Worm (Caenorhabditis elegans) whole organism, L2 larva: ENCODE results near the gene cld-9.

ENCODE experiments used
- C34F6.9 ChIP-seq: fragments of 150-350 bp; optimal IDR thresholded peaks from 2 replicates; lab custom pipeline; 2014; ENCODE audit warnings: missing biosample characterization, missing genetic modification characterization
- F13H6.1 ChIP-seq: sonication (generic microtip); optimal IDR thresholded peaks from 2 replicates; lab custom pipeline; 2016; ENCODE audit warnings: missing genetic modification characterization, missing compliant biosample characterization
- R02D3.7 ChIP-seq: fragments of 150-350 bp; optimal IDR thresholded peaks from 2 replicates; lab custom pipeline; 2014; ENCODE audit warnings: missing biosample characterization, missing genetic modification characterization
- Y55F3AM.14 ChIP-seq: fragments of 200-800 bp; sonication (Bioruptor generic); optimal IDR thresholded peaks from 2 replicates; lab custom pipeline; 2018; ENCODE audit warnings: mild to moderate bottlenecking, missing genetic modification characterization, missing compliant biosample characterization
- ZK546.5 ChIP-seq: sonication (generic microtip); optimal IDR thresholded peaks from 2 replicates; lab custom pipeline; 2017; ENCODE audit warnings: missing biosample characterization, missing genetic modification characterization
- alr-1 ChIP-seq: fragments of 150-350 bp; optimal IDR thresholded peaks from 2 replicates; lab custom pipeline; 2014; ENCODE audit warnings: missing biosample characterization, missing genetic modification characterization
- aly-2 ChIP-seq: fragments of 150-350 bp; optimal IDR thresholded peaks from 2 replicates; lab custom pipeline; 2014; ENCODE audit warnings: missing biosample characterization, missing genetic modification characterization
- ama-1 ChIP-seq: fragments of 150-350 bp; optimal IDR thresholded peaks from 2 replicates; lab custom pipeline; 2018; ENCODE audit warnings: inconsistent platforms
- blmp-1 ChIP-seq: sonication (generic microtip); optimal IDR thresholded peaks from 2 replicates; lab custom pipeline; 2017; ENCODE audit warnings: missing genetic modification characterization, mild to moderate bottlenecking, missing compliant biosample characterization, antibody characterized with exemption, moderate library complexity; ENCODE audit not compliant: insufficient read depth
- ceh-16 ChIP-seq: fragments of 150-350 bp; optimal IDR thresholded peaks from 2 replicates; lab custom pipeline; 2014; ENCODE audit warnings: missing biosample characterization, missing genetic modification characterization
- ceh-82 ChIP-seq: fragments of 150-350 bp; optimal IDR thresholded peaks from 2 replicates; lab custom pipeline; 2014; ENCODE audit warnings: missing biosample characterization, missing genetic modification characterization
- crh-2 ChIP-seq: sonication (generic microtip); optimal IDR thresholded peaks from 2 replicates; lab custom pipeline; 2017; ENCODE audit warnings: missing biosample characterization, missing genetic modification characterization
- dmd-4 ChIP-seq: sonication (generic microtip); optimal IDR thresholded peaks from 2 replicates; lab custom pipeline; 2017; ENCODE audit warnings: missing biosample characterization, missing genetic modification characterization
- egl-27 ChIP-seq: sonication (generic microtip); optimal IDR thresholded peaks from 3 replicates; lab custom pipeline; 2017; ENCODE audit warnings: missing biosample characterization, missing genetic modification reagents, missing genetic modification characterization
- elt-1 ChIP-seq: fragments of 150-350 bp; optimal IDR thresholded peaks from 2 replicates; lab custom pipeline; 2014; ENCODE audit warnings: missing biosample characterization, missing genetic modification characterization
- fos-1 ChIP-seq: fragments of 150-350 bp; optimal IDR thresholded peaks from 2 replicates; lab custom pipeline; 2014; ENCODE audit warnings: missing biosample characterization, missing genetic modification characterization
- gmeb-1 ChIP-seq: fragments of 150-350 bp; optimal IDR thresholded peaks from 2 replicates; lab custom pipeline; 2014; ENCODE audit warnings: missing biosample characterization, missing genetic modification characterization
- lin-11 ChIP-seq: fragments of 150-350 bp; sonication (generic microtip); optimal IDR thresholded peaks from 2 replicates; lab custom pipeline; 2014; ENCODE audit warnings: missing biosample characterization, missing genetic modification characterization, inconsistent platforms, mixed read lengths
- lin-13 ChIP-seq: fragments of 150-350 bp; optimal IDR thresholded peaks from 2 replicates; lab custom pipeline; 2014; ENCODE audit warnings: missing biosample characterization, missing genetic modification reagents, missing genetic modification characterization
- lin-39 ChIP-seq: fragments of 150-350 bp; optimal IDR thresholded peaks from 2 replicates; lab custom pipeline; 2014; ENCODE audit warnings: missing biosample characterization, missing genetic modification reagents, missing genetic modification characterization
- mab-5 ChIP-seq: fragments of 150-350 bp; optimal IDR thresholded peaks from 2 replicates; lab custom pipeline; 2014; ENCODE audit warnings: missing biosample characterization, missing genetic modification characterization
- mbf-1 ChIP-seq: sonication (generic microtip); optimal IDR thresholded peaks from 2 replicates; lab custom pipeline; 2017; ENCODE audit warnings: missing biosample characterization, missing genetic modification characterization
- mdl-1 ChIP-seq, 2 experiments: fragments of 150-350 bp in 1 of 2; sonication (generic microtip) in 1 of 2; optimal IDR thresholded peaks; 2 replicates each; lab custom pipeline; 2017; ENCODE audit warnings: missing biosample characterization in 2 of 2, missing genetic modification characterization in 2 of 2
- nhr-11 ChIP-seq: fragments of 150-350 bp; optimal IDR thresholded peaks from 2 replicates; lab custom pipeline; 2014; ENCODE audit warnings: missing biosample characterization, missing genetic modification characterization
- nhr-12 ChIP-seq: fragments of 150-350 bp; optimal IDR thresholded peaks from 2 replicates; lab custom pipeline; 2014; ENCODE audit warnings: missing biosample characterization, missing genetic modification characterization
- nhr-129 ChIP-seq: fragments of 150-350 bp; optimal IDR thresholded peaks from 2 replicates; lab custom pipeline; 2014; ENCODE audit warnings: missing biosample characterization, missing genetic modification characterization
- nhr-21 ChIP-seq: fragments of 150-350 bp; optimal IDR thresholded peaks from 2 replicates; lab custom pipeline; 2014; ENCODE audit warnings: missing biosample characterization, missing genetic modification characterization
- nhr-23 ChIP-seq: fragments of 150-350 bp; optimal IDR thresholded peaks from 2 replicates; lab custom pipeline; 2014; ENCODE audit warnings: missing biosample characterization, missing genetic modification reagents, missing genetic modification characterization
- nhr-237 ChIP-seq: fragments of 150-350 bp; optimal IDR thresholded peaks from 2 replicates; lab custom pipeline; 2014; ENCODE audit warnings: missing biosample characterization, missing genetic modification characterization
- nhr-6 ChIP-seq: fragments of 150-350 bp; optimal IDR thresholded peaks from 2 replicates; lab custom pipeline; 2014; ENCODE audit warnings: missing biosample characterization, missing genetic modification characterization
- nhr-77 ChIP-seq: fragments of 150-350 bp; optimal IDR thresholded peaks from 2 replicates; lab custom pipeline; 2014; ENCODE audit warnings: missing biosample characterization, missing genetic modification characterization
- peb-1 ChIP-seq: fragments of 150-350 bp; optimal IDR thresholded peaks from 2 replicates; lab custom pipeline; 2014; ENCODE audit warnings: missing biosample characterization, missing genetic modification characterization
- sem-4 ChIP-seq: fragments of 150-350 bp; optimal IDR thresholded peaks from 2 replicates; lab custom pipeline; 2014; ENCODE audit warnings: missing biosample characterization, missing genetic modification reagents, missing genetic modification characterization
- skn-1 ChIP-seq: sonication (generic microtip); optimal IDR thresholded peaks from 2 replicates; lab custom pipeline; 2017; ENCODE audit warnings: missing biosample characterization, missing genetic modification characterization
- sma-3 ChIP-seq: sonication (generic microtip); optimal IDR thresholded peaks from 2 replicates; lab custom pipeline; 2016; ENCODE audit warnings: missing genetic modification reagents, missing genetic modification characterization, missing compliant biosample characterization
- sma-9 ChIP-seq, 2 experiments: fragments of 150-350 bp in 1 of 2; sonication (generic microtip) in 1 of 2; optimal IDR thresholded peaks; 2 replicates each; lab custom pipeline; 2014 to 2016; ENCODE audit warnings: missing genetic modification characterization in 2 of 2, mild to moderate bottlenecking in 1 of 2, missing biosample characterization in 1 of 2, missing compliant biosample characterization in 1 of 2, missing genetic modification reagents in 1 of 2, moderate library complexity in 1 of 2
- unc-39 ChIP-seq: fragments of 150-350 bp; optimal IDR thresholded peaks from 2 replicates; lab custom pipeline; 2014; ENCODE audit warnings: missing biosample characterization, missing genetic modification characterization
- unc-55 ChIP-seq: fragments of 150-350 bp; sonication (generic microtip); optimal IDR thresholded peaks from 3 replicates; lab custom pipeline; 2014; ENCODE audit warnings: missing biosample characterization, missing genetic modification reagents, missing genetic modification characterization
- unc-62 ChIP-seq: fragments of 150-350 bp; optimal IDR thresholded peaks from 2 replicates; lab custom pipeline; 2014; ENCODE audit warnings: missing biosample characterization, missing genetic modification reagents, missing genetic modification characterization
- ztf-11 ChIP-seq: sonication (generic microtip); optimal IDR thresholded peaks from 2 replicates; lab custom pipeline; 2017; ENCODE audit warnings: missing biosample characterization, missing genetic modification characterization
- ztf-4 ChIP-seq: fragments of 150-350 bp; optimal IDR thresholded peaks from 2 replicates; lab custom pipeline; 2014; ENCODE audit warnings: missing biosample characterization, missing genetic modification characterization

Gene cld-9

ce11 chrV:13751811-13752210, at the start of gene cld-9:
Gene cld-9, minus strand, starts transcription at chrV:13751891.
- peak; percentile 63 for TF ChIP-seq fos-1 (tag; lab: Kevin White, UChicago)
- no peak for TF ChIP-seq sma-3
- TF ChIP-seq sma-9 (GFP tag; optimal IDR thresholded peaks at IDR 0.05; lab: Kevin White, UChicago) = peak; percentile 37
- TF ChIP-seq sma-9 (tag; optimal IDR thresholded peaks at IDR 0.05; lab: Kevin White, UChicago) = no peak

ce11 chrV:13799190-13799589, 47.5 kb upstream of the cld-9 start:
- no peak for TF ChIP-seq skn-1 (tag; lab: Kevin White, UChicago)
- no peak for TF ChIP-seq mdl-1 (tag; optimal IDR thresholded peaks at IDR 0.05; lab: Kevin White, UChicago)
- TF ChIP-seq unc-39 = no peak
- no peak for TF ChIP-seq peb-1 (tag; lab: Kevin White, UChicago)
- no peak for TF ChIP-seq lin-13 (GFP tag; lab: Kevin White, UChicago)
- no peak for TF ChIP-seq nhr-12 (tag; lab: Kevin White, UChicago)
- TF ChIP-seq lin-39 (tag; lab: Kevin White, UChicago) = no peak

ce11 chrV:13796246-13796776, 44.6 kb upstream of the cld-9 start, which contains the start of gene twk-32:
Gene twk-32, plus strand, starts transcription at chrV:13796641.
- TF ChIP-seq nhr-129 (tag; lab: Kevin White, UChicago) (no peak), unc-55 (GFP tag; lab: Kevin White, UChicago) (no peak), dmd-4 (tag; lab: Kevin White, UChicago) (no peak), nhr-12 (tag; lab: Kevin White, UChicago) (no peak), nhr-237 (no peak), gmeb-1 (no peak), lin-13 (GFP tag; lab: Kevin White, UChicago) (no peak), R02D3.7 (tag; lab: Kevin White, UChicago) (no peak)

DNA sequence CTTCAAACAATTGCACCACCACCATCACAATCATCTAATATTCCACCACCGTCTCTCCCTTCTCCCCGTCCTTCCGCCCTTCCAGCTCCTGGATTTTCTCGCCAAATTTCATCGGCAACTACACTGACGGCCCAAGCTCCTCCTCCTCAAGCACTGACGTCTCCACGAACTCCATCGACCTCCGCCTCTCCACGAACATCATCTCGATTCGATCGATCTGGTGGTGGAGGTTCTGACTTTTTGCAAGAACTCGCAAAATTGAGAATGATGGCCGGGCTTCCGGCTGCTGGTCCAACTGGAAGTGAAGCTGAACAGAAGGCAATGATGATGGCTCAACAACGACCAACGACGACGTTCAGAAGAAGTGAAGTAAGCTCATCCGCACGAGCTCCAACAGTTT, 42.4 kb upstream of the cld-9 start:
- TF ChIP-seq R02D3.7 (tag; lab: Kevin White, UChicago) (no peak), lin-11 (tag; lab: Kevin White, UChicago) (no peak), alr-1 (tag; lab: Kevin White, UChicago) (no peak), egl-27 (tag; lab: Kevin White, UChicago) (no peak), nhr-6 (tag; lab: Kevin White, UChicago) (no peak), aly-2 (tag; lab: Kevin White, UChicago) (no peak), C34F6.9 (tag; lab: Kevin White, UChicago) (no peak), Y55F3AM.14 (GFP tag; lab: Kevin White, UChicago) (no peak), ama-1 (lab: Kevin White, UChicago) (no peak), nhr-11 (no peak), lin-13 (GFP tag; lab: Kevin White, UChicago) (no peak), sem-4 (no peak), fos-1 (tag; lab: Kevin White, UChicago) (no peak), sma-9 (GFP tag; optimal IDR thresholded peaks at IDR 0.05; lab: Kevin White, UChicago) (no peak), sma-9 (tag; optimal IDR thresholded peaks at IDR 0.05; lab: Kevin White, UChicago) (no peak), unc-39 (no peak)

- TF ChIP-seq mbf-1 (tag; lab: Kevin White, UChicago) = no peak
- no peak for TF ChIP-seq unc-62
- peak; percentile 12 for TF ChIP-seq ama-1 (lab: Kevin White, UChicago)
- peak; percentile 57 for TF ChIP-seq mab-5 (tag; lab: Kevin White, UChicago)
- TF ChIP-seq R02D3.7 (tag; lab: Kevin White, UChicago) = no peak
- no peak for TF ChIP-seq nhr-6 (tag; lab: Kevin White, UChicago)
- no peak for TF ChIP-seq skn-1 (tag; lab: Kevin White, UChicago)
- TF ChIP-seq F13H6.1 = no peak
- TF ChIP-seq ceh-16 (tag; lab: Kevin White, UChicago) = no peak
- no peak for TF ChIP-seq C34F6.9 (tag; lab: Kevin White, UChicago)
- TF ChIP-seq nhr-21 (tag; lab: Kevin White, UChicago) = peak; percentile 50
- no peak for TF ChIP-seq dmd-4 (tag; lab: Kevin White, UChicago)
- no peak for TF ChIP-seq blmp-1
- TF ChIP-seq gmeb-1 = no peak
- TF ChIP-seq ZK546.5 (tag; lab: Kevin White, UChicago) = no peak
- no peak for TF ChIP-seq nhr-23 (tag; lab: Kevin White, UChicago)
- no peak for TF ChIP-seq lin-39 (tag; lab: Kevin White, UChicago)
- TF ChIP-seq sma-9 (GFP tag; optimal IDR thresholded peaks at IDR 0.05; lab: Kevin White, UChicago) = no peak
- TF ChIP-seq sma-9 (tag; optimal IDR thresholded peaks at IDR 0.05; lab: Kevin White, UChicago) = no peak
- TF ChIP-seq Y55F3AM.14 (GFP tag; lab: Kevin White, UChicago) = no peak
- no peak for TF ChIP-seq nhr-77 (tag; lab: Kevin White, UChicago)
- no peak for TF ChIP-seq ztf-11 (tag; lab: Kevin White, UChicago)
- TF ChIP-seq ceh-82 (tag; lab: Kevin White, UChicago) = no peak
- no peak for TF ChIP-seq crh-2 (tag; lab: Kevin White, UChicago)
- no peak for TF ChIP-seq egl-27 (tag; lab: Kevin White, UChicago)
- no peak for TF ChIP-seq unc-39
- no peak for TF ChIP-seq nhr-237
- peak; percentile 7 for TF ChIP-seq sma-3
- TF ChIP-seq nhr-11 = no peak
- TF ChIP-seq lin-11 (tag; lab: Kevin White, UChicago) = no peak
- no peak for TF ChIP-seq elt-1 (tag; lab: Kevin White, UChicago)
- TF ChIP-seq unc-55 (GFP tag; lab: Kevin White, UChicago) = peak; percentile 50
- no peak for TF ChIP-seq ztf-4 (tag; lab: Kevin White, UChicago)
- no peak for TF ChIP-seq alr-1 (tag; lab: Kevin White, UChicago)
- no peak for TF ChIP-seq aly-2 (tag; lab: Kevin White, UChicago)
- TF ChIP-seq peb-1 (tag; lab: Kevin White, UChicago) = no peak
Measured at ce11 chrV:13790557-13790956, 38.9 kb upstream of the cld-9 start.
